Worm (Caenorhabditis elegans): ENCODE results near the gene C33H5.1.

DNA sequence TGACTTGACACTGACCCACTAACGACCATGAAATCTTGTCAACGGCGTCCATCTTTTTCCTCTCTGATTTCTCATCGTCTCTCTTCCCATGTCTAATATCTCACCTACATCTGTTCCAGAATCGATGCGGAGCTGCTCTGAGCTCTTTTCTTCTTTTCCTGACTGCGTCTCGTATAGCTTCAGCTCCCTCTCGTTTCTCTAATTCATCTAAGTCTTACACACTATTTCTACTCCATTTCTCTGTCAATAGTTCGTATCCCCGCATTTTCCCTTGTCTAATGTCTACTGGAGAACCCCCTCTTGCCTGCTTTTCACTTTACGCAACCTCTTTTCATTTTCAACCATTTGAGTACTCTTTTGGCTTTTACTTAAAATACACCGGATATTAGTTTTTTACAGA is 9.1 kb downstream of the C33H5.1 start, which contains the start of gene ric-3:
- no peak for TF ChIP-seq B0019.2 (GFP tag; conservative IDR thresholded peaks at IDR 0.05)
- no peak for TF ChIP-seq F37B4.10 (GFP tag; IDR thresholded peaks at IDR 0.05)
